Worm (Caenorhabditis elegans) whole organism, L3 larva: Measurements from ENCODE around the gene kdp-1.
A peak's percentile ranks its signal among the peaks of the same experiment; 100 is the strongest.

Experiments
- R02D3.7 ChIP-seq: fragments of 150-350 bp; optimal IDR thresholded peaks from 2 replicates; lab custom pipeline; 2014; ENCODE audit warnings: missing biosample characterization, missing genetic modification characterization
- ZK546.5 ChIP-seq: sonication (generic microtip); optimal IDR thresholded peaks from 2 replicates; lab custom pipeline; 2017; ENCODE audit warnings: missing biosample characterization, missing genetic modification characterization
- aly-2 ChIP-seq: fragments of 150-350 bp; optimal IDR thresholded peaks from 2 replicates; lab custom pipeline; 2014; ENCODE audit warnings: missing biosample characterization, missing genetic modification characterization
- ama-1 ChIP-seq: fragments of 150-350 bp; optimal IDR thresholded peaks from 2 replicates; lab custom pipeline; 2018
- ceh-16 ChIP-seq: sonication (generic microtip); optimal IDR thresholded peaks from 2 replicates; lab custom pipeline; 2017; ENCODE audit warnings: missing biosample characterization, missing genetic modification characterization
- ceh-28 ChIP-seq: fragments of 150-350 bp; optimal IDR thresholded peaks from 2 replicates; lab custom pipeline; 2014; ENCODE audit warnings: missing biosample characterization, missing genetic modification reagents, missing genetic modification characterization
- ceh-82 ChIP-seq: fragments of 150-350 bp; optimal IDR thresholded peaks from 2 replicates; lab custom pipeline; 2014; ENCODE audit warnings: missing biosample characterization, missing genetic modification characterization
- ceh-9 ChIP-seq: sonication (generic microtip); optimal IDR thresholded peaks from 2 replicates; lab custom pipeline; 2018; ENCODE audit warnings: missing biosample characterization, missing genetic modification characterization
- daf-12 ChIP-seq: fragments of 150-350 bp; optimal IDR thresholded peaks from 2 replicates; lab custom pipeline; 2014; ENCODE audit warnings: missing biosample characterization, missing genetic modification reagents, missing genetic modification characterization
- egl-27 ChIP-seq: sonication (generic microtip); optimal IDR thresholded peaks from 4 replicates; lab custom pipeline; 2017; ENCODE audit warnings: missing biosample characterization, missing genetic modification reagents, missing genetic modification characterization
- egl-5 ChIP-seq: fragments of 150-350 bp; optimal IDR thresholded peaks from 2 replicates; lab custom pipeline; 2017; ENCODE audit warnings: missing biosample characterization, missing genetic modification reagents, missing genetic modification characterization, inconsistent platforms
- elt-1 ChIP-seq: fragments of 150-350 bp; optimal IDR thresholded peaks from 2 replicates; lab custom pipeline; 2014; ENCODE audit warnings: missing biosample characterization, missing genetic modification characterization
- elt-2 ChIP-seq: sonication (generic microtip); optimal IDR thresholded peaks from 2 replicates; lab custom pipeline; 2016; ENCODE audit warnings: missing genetic modification reagents, mild to moderate bottlenecking, missing genetic modification characterization, missing compliant biosample characterization
- elt-3 ChIP-seq, 3 experiments: fragments of 150-350 bp in 1 of 3; sonication (generic microtip) in 2 of 3; optimal IDR thresholded peaks; 2 replicates in 2 of 3; 4 replicates in 1 of 3; lab custom pipeline; 2014 to 2017; ENCODE audit warnings: missing biosample characterization in 3 of 3, missing genetic modification characterization in 3 of 3
- eor-1 ChIP-seq, 2 experiments: fragments of 150-350 bp; optimal IDR thresholded peaks; 2 replicates each; lab custom pipeline; 2014 to 2018; ENCODE audit warnings: missing biosample characterization in 2 of 2, missing genetic modification characterization in 2 of 2
- fkh-10 ChIP-seq: sonication (generic microtip); optimal IDR thresholded peaks from 2 replicates; lab custom pipeline; 2017; ENCODE audit warnings: missing biosample characterization, missing genetic modification reagents, missing genetic modification characterization
- fkh-2 ChIP-seq: fragments of 150-350 bp; optimal IDR thresholded peaks from 2 replicates; lab custom pipeline; 2014; ENCODE audit warnings: missing biosample characterization, missing genetic modification reagents, missing genetic modification characterization
- fos-1 ChIP-seq: fragments of 150-350 bp; optimal IDR thresholded peaks from 2 replicates; lab custom pipeline; 2014; ENCODE audit warnings: missing biosample characterization, missing genetic modification characterization
- hmg-11 ChIP-seq: sonication (generic microtip); optimal IDR thresholded peaks from 2 replicates; lab custom pipeline; 2016; ENCODE audit warnings: missing genetic modification characterization, missing compliant biosample characterization
- jun-1 ChIP-seq: fragments of 150-350 bp; optimal IDR thresholded peaks from 2 replicates; lab custom pipeline; 2014; ENCODE audit warnings: missing biosample characterization, missing genetic modification reagents, missing genetic modification characterization
- lin-15B ChIP-seq: fragments of 150-350 bp; optimal IDR thresholded peaks from 2 replicates; lab custom pipeline; 2014; ENCODE audit warnings: missing biosample characterization, missing genetic modification characterization
- lin-39 ChIP-seq: fragments of 150-350 bp; optimal IDR thresholded peaks from 2 replicates; lab custom pipeline; 2018; ENCODE audit warnings: missing biosample characterization, missing genetic modification reagents, missing genetic modification characterization
- lsy-12 ChIP-seq: sonication (generic microtip); optimal IDR thresholded peaks from 2 replicates; lab custom pipeline; 2016; ENCODE audit warnings: mild to moderate bottlenecking, missing genetic modification characterization, missing compliant biosample characterization
- mdl-1 ChIP-seq: fragments of 150-350 bp; optimal IDR thresholded peaks from 2 replicates; lab custom pipeline; 2014; ENCODE audit warnings: missing biosample characterization, missing genetic modification characterization
- mml-1 ChIP-seq: fragments of 150-350 bp; sonication (generic microtip); optimal IDR thresholded peaks from 3 replicates; lab custom pipeline; 2014; ENCODE audit warnings: missing biosample characterization, missing genetic modification characterization
- nfya-1 ChIP-seq: sonication (generic microtip); optimal IDR thresholded peaks from 2 replicates; lab custom pipeline; 2017; ENCODE audit warnings: missing genetic modification characterization, mild to moderate bottlenecking, missing compliant biosample characterization, antibody characterized with exemption, moderate library complexity; ENCODE audit not compliant: insufficient read depth
- nhr-11 ChIP-seq: fragments of 150-350 bp; optimal IDR thresholded peaks from 2 replicates; lab custom pipeline; 2014; ENCODE audit warnings: missing biosample characterization, missing genetic modification characterization
- nhr-12 ChIP-seq: fragments of 150-350 bp; optimal IDR thresholded peaks from 2 replicates; lab custom pipeline; 2014; ENCODE audit warnings: missing biosample characterization, missing genetic modification characterization
- nhr-23 ChIP-seq: fragments of 150-350 bp; optimal IDR thresholded peaks from 2 replicates; lab custom pipeline; 2014; ENCODE audit warnings: missing biosample characterization, missing genetic modification reagents, missing genetic modification characterization
- nhr-237 ChIP-seq: fragments of 150-350 bp; optimal IDR thresholded peaks from 2 replicates; lab custom pipeline; 2014; ENCODE audit warnings: missing biosample characterization, missing genetic modification characterization
- nhr-25 ChIP-seq: sonication (generic microtip); optimal IDR thresholded peaks from 2 replicates; lab custom pipeline; 2017; ENCODE audit warnings: missing biosample characterization, missing genetic modification characterization
- nhr-28 ChIP-seq: fragments of 150-350 bp; optimal IDR thresholded peaks from 2 replicates; lab custom pipeline; 2014; ENCODE audit warnings: missing biosample characterization, missing genetic modification characterization
- nhr-43 ChIP-seq: sonication (generic microtip); optimal IDR thresholded peaks from 2 replicates; lab custom pipeline; 2016; ENCODE audit warnings: mild to moderate bottlenecking, missing genetic modification characterization, missing compliant biosample characterization; ENCODE audit not compliant: poor library complexity, severe bottlenecking
- nhr-67 ChIP-seq: fragments of 150-350 bp; optimal IDR thresholded peaks from 2 replicates; lab custom pipeline; 2014; ENCODE audit warnings: missing biosample characterization, missing genetic modification characterization
- nhr-76 ChIP-seq: fragments of 150-350 bp; sonication (generic microtip); optimal IDR thresholded peaks from 5 replicates; lab custom pipeline; 2014; ENCODE audit warnings: missing biosample characterization, missing genetic modification characterization
- nhr-77 ChIP-seq: fragments of 150-350 bp; optimal IDR thresholded peaks from 2 replicates; lab custom pipeline; 2014; ENCODE audit warnings: missing biosample characterization, missing genetic modification characterization
- pha-4 ChIP-seq: fragments of 150-350 bp; optimal IDR thresholded peaks from 2 replicates; lab custom pipeline; 2014; ENCODE audit warnings: missing biosample characterization, missing genetic modification reagents, missing genetic modification characterization
- pqm-1 ChIP-seq: fragments of 150-350 bp; optimal IDR thresholded peaks from 2 replicates; lab custom pipeline; 2017; ENCODE audit warnings: missing biosample characterization, missing genetic modification characterization, inconsistent platforms
- sea-2 ChIP-seq: fragments of 150-350 bp; sonication (generic microtip); optimal IDR thresholded peaks from 4 replicates; lab custom pipeline; 2014; ENCODE audit warnings: missing biosample characterization, missing genetic modification reagents, missing genetic modification characterization
- skn-1 ChIP-seq: fragments of 150-350 bp; optimal IDR thresholded peaks from 2 replicates; lab custom pipeline; 2014; ENCODE audit warnings: missing biosample characterization, missing genetic modification characterization
- snpc-4 ChIP-seq: fragments of 150-350 bp; optimal IDR thresholded peaks from 2 replicates; lab custom pipeline; 2014; ENCODE audit warnings: missing biosample characterization, missing genetic modification characterization
- tbx-2 ChIP-seq: sonication (generic microtip); optimal IDR thresholded peaks from 2 replicates; lab custom pipeline; 2016; ENCODE audit warnings: mild to moderate bottlenecking, missing genetic modification characterization, missing compliant biosample characterization
- unc-39 ChIP-seq: sonication (generic microtip); optimal IDR thresholded peaks from 4 replicates; lab custom pipeline; 2017; ENCODE audit warnings: missing biosample characterization, missing genetic modification characterization
- unc-62 ChIP-seq: fragments of 150-350 bp; sonication (generic microtip); optimal IDR thresholded peaks from 4 replicates; lab custom pipeline; 2014; ENCODE audit warnings: missing biosample characterization, missing genetic modification reagents, missing genetic modification characterization
- zag-1 ChIP-seq: fragments of 150-350 bp; optimal IDR thresholded peaks from 2 replicates; lab custom pipeline; 2014; ENCODE audit warnings: missing biosample characterization, missing genetic modification characterization
- ztf-11 ChIP-seq: fragments of 150-350 bp; optimal IDR thresholded peaks from 2 replicates; lab custom pipeline; 2014; ENCODE audit warnings: missing biosample characterization, missing genetic modification characterization
- ztf-4 ChIP-seq: fragments of 150-350 bp; optimal IDR thresholded peaks from 2 replicates; lab custom pipeline; 2014; ENCODE audit warnings: missing biosample characterization, missing genetic modification characterization

The kdp-1 gene

DNA sequence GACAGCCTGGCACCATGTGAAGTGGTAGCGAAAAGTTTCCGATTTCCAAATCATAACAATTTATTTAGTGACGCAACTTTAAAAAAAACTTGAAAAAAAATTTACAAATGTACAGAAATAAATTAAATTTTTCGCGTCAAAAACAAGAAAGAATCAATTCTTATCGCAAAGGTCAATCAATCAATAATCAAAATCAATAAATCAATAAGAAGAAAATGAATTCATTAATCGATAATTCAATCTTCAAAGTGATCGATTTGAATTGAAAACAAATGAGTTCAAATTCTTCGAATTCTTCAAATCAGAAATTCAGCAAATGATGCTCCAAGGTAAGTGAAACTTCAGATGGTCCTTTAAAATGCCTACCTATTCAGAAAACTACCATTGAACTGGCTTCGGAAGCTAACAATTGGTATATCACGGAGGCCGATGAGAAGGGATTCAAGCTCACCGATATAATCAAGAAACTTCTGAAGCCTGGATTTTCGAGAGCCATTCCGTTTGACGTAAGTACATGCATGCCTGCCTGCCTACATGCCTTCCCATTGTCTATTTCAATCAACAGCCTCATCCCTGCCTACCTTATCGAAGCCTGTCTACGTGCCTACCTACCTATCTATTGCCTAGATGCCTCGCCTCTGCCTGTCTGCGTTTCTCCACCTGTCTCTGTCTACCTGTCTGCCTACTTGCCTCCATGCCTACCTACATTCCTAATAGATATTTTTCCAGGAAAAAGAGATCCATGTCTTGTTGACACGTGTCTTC, 20.1 kb downstream of the kdp-1 start:
- TF ChIP-seq nhr-76 (tag; lab: Kevin White, UChicago) (no peak), lin-15B (no peak), egl-27 (tag; lab: Kevin White, UChicago) (no peak), ceh-82 (tag; lab: Kevin White, UChicago) (no peak), ceh-28 (tag; lab: Kevin White, UChicago) (peak; percentile 91)

DNA sequence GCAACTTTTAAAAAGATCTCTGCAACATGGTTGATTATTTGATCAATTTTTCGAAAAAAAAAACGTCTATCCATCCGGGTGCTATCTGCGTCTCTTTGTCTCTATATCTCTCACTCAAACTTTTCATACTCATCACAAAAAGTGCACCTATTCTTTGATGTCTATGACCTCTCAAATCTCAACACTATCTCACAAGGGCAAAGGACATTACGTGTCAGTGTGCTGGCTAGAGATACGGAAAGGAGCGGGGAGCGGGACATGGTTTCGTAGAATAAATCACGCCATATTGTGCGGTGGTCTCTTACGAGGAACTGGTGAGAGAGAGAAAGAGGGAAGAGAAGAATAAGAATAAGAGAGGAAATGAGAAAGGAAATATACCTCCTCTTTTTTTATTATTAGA, 22.4 kb downstream of the kdp-1 start:
- no peak for TF ChIP-seq fkh-10 (GFP tag; lab: Kevin White, UChicago)
- TF ChIP-seq elt-2 (tag; lab: Kevin White, UChicago), result peak; percentile 97
- TF ChIP-seq mml-1, result no peak
- TF ChIP-seq skn-1 (tag; lab: Kevin White, UChicago), result no peak
- TF ChIP-seq mdl-1 (tag; lab: Kevin White, UChicago), result no peak
- TF ChIP-seq R02D3.7 (tag; lab: Kevin White, UChicago), result peak; percentile 40
- TF ChIP-seq jun-1, result peak; percentile 57
- peak; percentile 71 for TF ChIP-seq ceh-28 (tag; lab: Kevin White, UChicago)
- TF ChIP-seq ama-1 (lab: Kevin White, UChicago), result no peak
- peak; percentile 88 for TF ChIP-seq unc-62
- TF ChIP-seq ZK546.5 (tag; lab: Kevin White, UChicago), result no peak
- TF ChIP-seq ceh-82 (tag; lab: Kevin White, UChicago), result no peak
- TF ChIP-seq lin-15B, result peak; percentile 56
- no peak for TF ChIP-seq snpc-4 (tag; lab: Kevin White, UChicago)
- peak; percentile 69 for TF ChIP-seq pha-4 (tag; lab: Kevin White, UChicago)
- TF ChIP-seq nhr-23 (tag; lab: Kevin White, UChicago), result peak; percentile 95
- no peak for TF ChIP-seq elt-3 (tag; optimal IDR thresholded peaks at IDR 0.05; lab: Kevin White, UChicago)
- peak; percentile 46 for TF ChIP-seq lsy-12 (tag; lab: Kevin White, UChicago)
- peak; percentile 62 for TF ChIP-seq nhr-25
- TF ChIP-seq fkh-2 (tag; lab: Kevin White, UChicago), result no peak
- TF ChIP-seq nfya-1 (tag; lab: Kevin White, UChicago), result peak; percentile 81
- TF ChIP-seq nhr-11 (tag; lab: Kevin White, UChicago), result peak; percentile 54
- no peak for TF ChIP-seq nhr-67
- TF ChIP-seq ztf-11 (tag; lab: Kevin White, UChicago), result no peak
- TF ChIP-seq egl-27 (tag; lab: Kevin White, UChicago), result peak; percentile 17
- TF ChIP-seq unc-39 (tag; lab: Kevin White, UChicago), result no peak
- peak; percentile 48 for TF ChIP-seq hmg-11
- TF ChIP-seq fos-1 (tag; lab: Kevin White, UChicago), result peak; percentile 46
- no peak for TF ChIP-seq nhr-237 (tag; lab: Kevin White, UChicago)
- peak; percentile 34 for TF ChIP-seq nhr-76 (tag; lab: Kevin White, UChicago)
- no peak for TF ChIP-seq eor-1 (tag; optimal IDR thresholded peaks at IDR 0.05; lab: Kevin White, UChicago)
- TF ChIP-seq daf-12 (tag; lab: Kevin White, UChicago), result no peak
- peak; percentile 8 for TF ChIP-seq egl-5 (tag; lab: Kevin White, UChicago)
- TF ChIP-seq nhr-77 (tag; lab: Kevin White, UChicago), result no peak
- no peak for TF ChIP-seq nhr-12 (tag; lab: Kevin White, UChicago)
- TF ChIP-seq ceh-9 (tag; lab: Kevin White, UChicago), result no peak
- TF ChIP-seq pqm-1 (tag; lab: Kevin White, UChicago), result peak; percentile 95
- peak; percentile 42 for TF ChIP-seq nhr-43 (tag; lab: Kevin White, UChicago)
- no peak for TF ChIP-seq elt-1 (tag; lab: Kevin White, UChicago)
- TF ChIP-seq tbx-2 (tag; lab: Kevin White, UChicago), result peak; percentile 38
- TF ChIP-seq nhr-28 (tag; lab: Kevin White, UChicago), result no peak
- TF ChIP-seq aly-2 (tag; lab: Kevin White, UChicago), result no peak
- TF ChIP-seq ztf-4 (tag; lab: Kevin White, UChicago), result no peak
- no peak for TF ChIP-seq sea-2 (GFP tag; lab: Kevin White, UChicago)
- no peak for TF ChIP-seq lin-39 (tag; lab: Kevin White, UChicago)
- TF ChIP-seq zag-1 (tag; lab: Kevin White, UChicago), result no peak
- TF ChIP-seq ceh-16 (tag; lab: Kevin White, UChicago), result no peak
